Fruit fly (Drosophila melanogaster) whole organism, prepupa: Measurements from ENCODE around the gene Yp3.

Experiments used
- Blimp-1 ChIP-seq: fragments of 200-800 bp; sonication (Bioruptor generic); optimal IDR thresholded peaks from 3 replicates; lab custom pipeline; 2017; ENCODE audit warnings: missing biosample characterization, missing genetic modification characterization, mild to moderate bottlenecking, moderate library complexity, missing genetic modification reagents
- CG10631 ChIP-seq: fragments of 200-800 bp; sonication (Bioruptor generic); optimal IDR thresholded peaks from 2 replicates; lab custom pipeline; 2016; ENCODE audit warnings: missing biosample characterization, missing genetic modification characterization
- CG11294 ChIP-seq: fragments of 200-800 bp; sonication (Bioruptor generic); IDR thresholded peaks from 2 replicates; pipeline ENCODE4 v1.3.6; 2022; ENCODE audit warnings: missing biosample characterization, missing genetic modification characterization
- CG11762 ChIP-seq: fragments of 200-800 bp; sonication (Bioruptor generic); optimal IDR thresholded peaks from 3 replicates; lab custom pipeline; 2016; ENCODE audit warnings: missing biosample characterization, missing genetic modification characterization; ENCODE audit not compliant: insufficient read depth
- CG11902 ChIP-seq: fragments of 200-800 bp; sonication (Bioruptor generic); optimal IDR thresholded peaks from 3 replicates; lab custom pipeline; 2016; ENCODE audit warnings: missing biosample characterization, missing genetic modification characterization
- CG15336 ChIP-seq: fragments of 200-800 bp; sonication (Bioruptor generic); IDR thresholded peaks from 2 replicates; pipeline ENCODE4 v1.3.6; 2022; ENCODE audit warnings: missing biosample characterization, missing genetic modification characterization
- CG16779 ChIP-seq: fragments of 200-800 bp; sonication (Bioruptor generic); optimal IDR thresholded peaks from 3 replicates; lab custom pipeline; 2017; ENCODE audit warnings: missing biosample characterization, mild to moderate bottlenecking, missing genetic modification characterization
- CG3032 ChIP-seq: fragments of 200-800 bp; optimal IDR thresholded peaks from 2 replicates; lab custom pipeline; 2019; ENCODE audit warnings: missing biosample characterization, mild to moderate bottlenecking, missing genetic modification characterization, moderate library complexity
- CG32006 ChIP-seq: fragments of 200-800 bp; sonication (Bioruptor generic); optimal IDR thresholded peaks from 3 replicates; lab custom pipeline; 2017; ENCODE audit warnings: missing biosample characterization, mild to moderate bottlenecking, missing genetic modification characterization
- CG34406 ChIP-seq: fragments of 200-800 bp; sonication (Bioruptor generic); optimal IDR thresholded peaks from 3 replicates; lab custom pipeline; 2016; ENCODE audit warnings: missing biosample characterization, missing genetic modification characterization
- CG3919 ChIP-seq: fragments of 200-800 bp; sonication (Bioruptor generic); optimal IDR thresholded peaks from 3 replicates; lab custom pipeline; 2016; ENCODE audit warnings: missing biosample characterization, missing genetic modification characterization
- CG4318 ChIP-seq: fragments of 200-800 bp; sonication (Bioruptor generic); optimal IDR thresholded peaks from 3 replicates; lab custom pipeline; 2017; ENCODE audit warnings: missing biosample characterization, mild to moderate bottlenecking, missing genetic modification characterization
- CG6276 ChIP-seq: fragments of 200-800 bp; sonication (Bioruptor generic); optimal IDR thresholded peaks from 2 replicates; lab custom pipeline; 2017; ENCODE audit warnings: missing biosample characterization, mild to moderate bottlenecking, missing genetic modification characterization
- CG6792 ChIP-seq: fragments of 200-800 bp; sonication (Bioruptor generic); optimal IDR thresholded peaks from 3 replicates; lab custom pipeline; 2016; ENCODE audit warnings: missing biosample characterization, missing genetic modification characterization
- CG6808 ChIP-seq: fragments of 200-800 bp; sonication (Bioruptor generic); optimal IDR thresholded peaks from 3 replicates; lab custom pipeline; 2017; ENCODE audit warnings: missing biosample characterization, missing genetic modification characterization, mild to moderate bottlenecking, moderate library complexity, missing genetic modification reagents
- CG6854 ChIP-seq: fragments of 200-800 bp; sonication (Bioruptor generic); optimal IDR thresholded peaks from 2 replicates; lab custom pipeline; 2017; ENCODE audit warnings: missing biosample characterization, mild to moderate bottlenecking, missing genetic modification characterization
- CG8119 ChIP-seq: fragments of 200-800 bp; sonication (Bioruptor generic); IDR thresholded peaks from 3 replicates; pipeline ENCODE4 v1.3.6; 2022; ENCODE audit warnings: missing biosample characterization, missing genetic modification characterization
- CG8319 ChIP-seq: fragments of 200-800 bp; sonication (Bioruptor generic); optimal IDR thresholded peaks from 3 replicates; lab custom pipeline; 2016; ENCODE audit warnings: missing biosample characterization, missing genetic modification characterization
- CG8632 ChIP-seq: fragments of 200-800 bp; sonication (Bioruptor generic); optimal IDR thresholded peaks from 3 replicates; lab custom pipeline; 2016; ENCODE audit warnings: missing biosample characterization, missing genetic modification characterization
- CG9139 ChIP-seq: fragments of 200-800 bp; sonication (Bioruptor generic); optimal IDR thresholded peaks from 3 replicates; lab custom pipeline; 2017; ENCODE audit warnings: missing biosample characterization, mild to moderate bottlenecking, missing genetic modification characterization
- Eip75B ChIP-seq: fragments of 200-800 bp; sonication (Bioruptor generic); optimal IDR thresholded peaks from 3 replicates; lab custom pipeline; 2016; ENCODE audit warnings: missing biosample characterization, missing genetic modification characterization
- Eip78C ChIP-seq: fragments of 200-800 bp; sonication (Bioruptor generic); peaks from one replicate; lab custom pipeline; 2016; ENCODE audit warnings: missing biosample characterization, missing genetic modification characterization
- Eip93F ChIP-seq: fragments of 200-800 bp; sonication (Bioruptor generic); optimal IDR thresholded peaks from 2 replicates; lab custom pipeline; 2016; ENCODE audit warnings: missing biosample characterization, mild to moderate bottlenecking, missing genetic modification characterization
- Ets21C ChIP-seq: fragments of 200-800 bp; sonication (Bioruptor generic); optimal IDR thresholded peaks from 3 replicates; lab custom pipeline; 2016; ENCODE audit warnings: missing biosample characterization, missing genetic modification characterization
- Ets96B ChIP-seq: fragments of 200-800 bp; optimal IDR thresholded peaks from 2 replicates; lab custom pipeline; 2019; ENCODE audit warnings: missing biosample characterization, mild to moderate bottlenecking, missing genetic modification characterization, moderate library complexity
- Hr39 ChIP-seq: fragments of 200-800 bp; sonication (Bioruptor generic); optimal IDR thresholded peaks from 2 replicates; lab custom pipeline; 2016; ENCODE audit warnings: missing biosample characterization, missing genetic modification characterization
- Hr4 ChIP-seq: fragments of 200-800 bp; sonication (Bioruptor generic); optimal IDR thresholded peaks from 3 replicates; lab custom pipeline; 2016; ENCODE audit warnings: missing biosample characterization, missing genetic modification characterization
- Lpt ChIP-seq: fragments of 200-800 bp; sonication (Bioruptor generic); optimal IDR thresholded peaks from 3 replicates; lab custom pipeline; 2016; ENCODE audit warnings: missing biosample characterization, missing genetic modification characterization
- Met ChIP-seq: fragments of 200-800 bp; sonication (Bioruptor generic); optimal IDR thresholded peaks from 3 replicates; lab custom pipeline; 2016; ENCODE audit warnings: missing biosample characterization, missing genetic modification characterization
- Smox ChIP-seq: fragments of 200-800 bp; sonication (Bioruptor generic); optimal IDR thresholded peaks from 3 replicates; lab custom pipeline; 2016; ENCODE audit warnings: missing biosample characterization, missing genetic modification characterization
- Sox102F ChIP-seq: fragments of 200-800 bp; sonication (Bioruptor generic); optimal IDR thresholded peaks from 2 replicates; lab custom pipeline; 2016; ENCODE audit warnings: missing biosample characterization, mild to moderate bottlenecking, missing genetic modification characterization
- Sox14 ChIP-seq: fragments of 200-800 bp; sonication (Bioruptor generic); optimal IDR thresholded peaks from 3 replicates; lab custom pipeline; 2016; ENCODE audit warnings: missing biosample characterization, missing genetic modification characterization
- Sox15 ChIP-seq: fragments of 200-800 bp; sonication (Bioruptor generic); optimal IDR thresholded peaks from 3 replicates; lab custom pipeline; 2016; ENCODE audit warnings: missing biosample characterization, missing genetic modification characterization
- achi ChIP-seq: fragments of 200-800 bp; sonication (Bioruptor generic); optimal IDR thresholded peaks from 3 replicates; lab custom pipeline; 2016; ENCODE audit warnings: missing biosample characterization, missing genetic modification characterization
- acj6 ChIP-seq: fragments of 200-800 bp; sonication (Bioruptor generic); optimal IDR thresholded peaks from 3 replicates; lab custom pipeline; 2016; ENCODE audit warnings: missing biosample characterization, missing genetic modification characterization
- cyc ChIP-seq: fragments of 200-800 bp; sonication (Bioruptor generic); optimal IDR thresholded peaks from 3 replicates; lab custom pipeline; 2016; ENCODE audit warnings: missing biosample characterization, missing genetic modification characterization
- dac ChIP-seq: fragments of 200-800 bp; sonication (Bioruptor generic); optimal IDR thresholded peaks from 2 replicates; lab custom pipeline; 2017; ENCODE audit warnings: missing biosample characterization, mild to moderate bottlenecking, missing genetic modification characterization
- dsx ChIP-seq: fragments of 200-800 bp; optimal IDR thresholded peaks from 3 replicates; lab custom pipeline; 2019; ENCODE audit warnings: missing biosample characterization, mild to moderate bottlenecking, missing genetic modification characterization, moderate library complexity; ENCODE audit not compliant: poor library complexity, severe bottlenecking
- eg ChIP-seq: fragments of 200-800 bp; sonication (Bioruptor generic); IDR thresholded peaks from 3 replicates; pipeline ENCODE4 v1.3.6; 2022; ENCODE audit warnings: missing biosample characterization, missing genetic modification characterization
- fd59A ChIP-seq: fragments of 200-800 bp; sonication (Bioruptor generic); optimal IDR thresholded peaks from 2 replicates; lab custom pipeline; 2017; ENCODE audit warnings: missing biosample characterization, mild to moderate bottlenecking, missing genetic modification characterization, missing genetic modification reagents
- fkh ChIP-seq: fragments of 200-800 bp; sonication (Bioruptor generic); optimal IDR thresholded peaks from 3 replicates; lab custom pipeline; 2017; ENCODE audit warnings: missing biosample characterization, mild to moderate bottlenecking, missing genetic modification characterization, moderate library complexity
- lz ChIP-seq: fragments of 200-800 bp; sonication (Bioruptor generic); optimal IDR thresholded peaks from 3 replicates; lab custom pipeline; 2016; ENCODE audit warnings: missing biosample characterization, missing genetic modification characterization
- net ChIP-seq: fragments of 200-800 bp; sonication (Bioruptor generic); optimal IDR thresholded peaks from 3 replicates; lab custom pipeline; 2016; ENCODE audit warnings: missing biosample characterization, missing genetic modification characterization
- pdm3 ChIP-seq: fragments of 200-800 bp; sonication (Bioruptor generic); optimal IDR thresholded peaks from 3 replicates; lab custom pipeline; 2016; ENCODE audit warnings: missing biosample characterization, missing genetic modification characterization
- salr ChIP-seq, 2 experiments: fragments of 200-800 bp; sonication (Bioruptor generic); optimal IDR thresholded peaks; 3 replicates each; lab custom pipeline; 2016 to 2018; ENCODE audit warnings: missing biosample characterization in 2 of 2, missing genetic modification characterization in 2 of 2, mild to moderate bottlenecking in 1 of 2
- spab ChIP-seq: fragments of 200-800 bp; sonication (Bioruptor generic); optimal IDR thresholded peaks from 2 replicates; lab custom pipeline; 2017; ENCODE audit warnings: missing biosample characterization, mild to moderate bottlenecking, missing genetic modification characterization, missing genetic modification reagents
- ss ChIP-seq, 2 experiments: fragments of 200-800 bp; sonication (Bioruptor generic); optimal IDR thresholded peaks; 2 replicates in 1 of 2; 3 replicates in 1 of 2; lab custom pipeline; 2017 to 2018; ENCODE audit warnings: mild to moderate bottlenecking in 2 of 2, missing biosample characterization in 2 of 2, missing genetic modification characterization in 2 of 2, moderate library complexity in 1 of 2
- svp ChIP-seq: fragments of 200-800 bp; sonication (Bioruptor generic); peaks from one replicate; lab custom pipeline; 2016; ENCODE audit warnings: missing biosample characterization, missing genetic modification characterization
- vri ChIP-seq: fragments of 200-800 bp; sonication (Bioruptor generic); optimal IDR thresholded peaks from 3 replicates; lab custom pipeline; 2016; ENCODE audit warnings: missing biosample characterization, mild to moderate bottlenecking, missing genetic modification characterization

Gene Yp3

DNA sequence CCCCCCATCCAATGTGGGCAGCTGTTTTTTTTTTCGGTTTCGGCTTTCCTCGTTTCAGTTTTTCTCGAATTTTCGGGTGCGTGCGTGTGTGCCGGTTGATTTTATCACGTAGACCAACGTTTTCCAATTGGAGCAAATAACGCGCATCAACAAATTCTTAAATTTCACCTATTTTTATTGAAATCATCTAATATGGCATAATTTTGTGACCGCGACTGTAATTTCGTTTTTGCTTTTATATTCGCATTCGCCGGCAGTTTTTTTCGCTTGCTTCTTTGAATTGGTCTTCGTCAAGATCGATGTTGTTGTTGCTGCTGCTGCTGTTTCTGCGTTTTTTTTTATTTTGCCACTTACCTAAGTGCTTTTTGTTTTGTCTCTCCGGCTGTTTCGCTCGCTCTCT, 4.9 kb upstream of the Yp3 start (continued):
- TF ChIP-seq ss (GFP tag; optimal IDR thresholded peaks at IDR 0.05; lab: Kevin White, UChicago) (peak in 1 of 2 experiments; percentile 25), Hr4 (GFP tag; lab: Kevin White, UChicago) (peak; percentile 26), CG3032 (no peak), dac (GFP tag; lab: Kevin White, UChicago) (no peak), CG6854 (no peak), CG6808 (GFP tag; lab: Kevin White, UChicago) (peak; percentile 59), Ets21C (GFP tag; lab: Kevin White, UChicago) (peak; percentile 13), Hr39 (peak; percentile 35), Eip93F (GFP tag; lab: Kevin White, UChicago) (no peak), Blimp-1 (GFP tag; lab: Kevin White, UChicago) (no peak), spab (GFP tag; lab: Kevin White, UChicago) (peak; percentile 7)

DNA sequence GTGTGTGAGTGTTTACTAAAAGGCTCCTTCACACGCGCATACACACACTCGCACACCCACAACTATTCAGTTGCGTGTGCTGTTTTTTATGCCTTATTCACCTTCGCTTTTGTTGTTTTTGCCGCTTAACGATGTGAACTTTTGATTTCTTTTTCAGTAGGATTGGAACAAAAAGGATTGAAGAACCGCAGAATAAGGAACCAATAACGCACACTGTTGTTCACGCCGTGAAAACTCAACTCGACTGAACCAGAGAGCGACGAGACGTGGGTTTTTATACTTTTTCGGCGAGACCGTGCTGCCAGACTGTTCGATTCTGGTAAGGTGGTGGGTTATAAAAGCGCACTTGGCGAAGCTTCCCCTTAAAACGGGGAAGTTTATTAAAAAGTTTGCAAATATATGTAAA, 4.2 kb upstream of the Yp3 start, which contains the start of gene Pdcd4:
Gene Pdcd4, minus strand, starts transcription at position 255 of the 406 bp plus-strand sequence.
- peak; percentile 36; the same call in 1 of the 2 replicates for TF ChIP-seq CG15336 (GFP tag; lab: Robert Waterston, UW)
- no peak for TF ChIP-seq CG8119
- TF ChIP-seq CG16779: peak; percentile 61
- TF ChIP-seq Lpt (GFP tag; lab: Kevin White, UChicago): no peak
- no peak for TF ChIP-seq Sox15
- TF ChIP-seq Sox102F (GFP tag; lab: Kevin White, UChicago): peak; percentile 29
- peak; percentile 2 for TF ChIP-seq vri (GFP tag; lab: Kevin White, UChicago)
- TF ChIP-seq CG9139 (GFP tag; lab: Kevin White, UChicago): peak; percentile 69
- peak; percentile 22 for TF ChIP-seq lz (GFP tag; lab: Kevin White, UChicago)
- peak in 1 of 2 experiments; percentile 44 for TF ChIP-seq salr (GFP tag; optimal IDR thresholded peaks at IDR 0.05; lab: Kevin White, UChicago)
- TF ChIP-seq Hr4 (GFP tag; lab: Kevin White, UChicago): no peak
- peak; percentile 7 for TF ChIP-seq spab (GFP tag; lab: Kevin White, UChicago)
- TF ChIP-seq CG3032: peak; percentile 52
- no peak for TF ChIP-seq CG10631
- no peak for TF ChIP-seq CG3919
- TF ChIP-seq Eip78C: peak; percentile 36
- no peak for TF ChIP-seq CG11762 (GFP tag; lab: Kevin White, UChicago)
- peak; percentile 7 for TF ChIP-seq CG34406 (GFP tag; lab: Kevin White, UChicago)
- TF ChIP-seq Smox (GFP tag; lab: Kevin White, UChicago): no peak
- peak; percentile 52 for TF ChIP-seq pdm3 (GFP tag; lab: Kevin White, UChicago)
- TF ChIP-seq CG8632 (GFP tag; lab: Kevin White, UChicago): no peak
- peak; percentile 14 for TF ChIP-seq CG6854
- TF ChIP-seq CG4318 (GFP tag; lab: Kevin White, UChicago): no peak
- no peak for TF ChIP-seq svp (GFP tag; lab: Kevin White, UChicago)
- TF ChIP-seq CG11902 (GFP tag; lab: Kevin White, UChicago): no peak
- peak; percentile 18 for TF ChIP-seq net (GFP tag; lab: Kevin White, UChicago)
- peak; percentile 12 for TF ChIP-seq cyc (GFP tag; lab: Kevin White, UChicago)
- peak; percentile 71 for TF ChIP-seq Ets96B
- TF ChIP-seq CG6808 (GFP tag; lab: Kevin White, UChicago): peak; percentile 54
- TF ChIP-seq Met: no peak
- TF ChIP-seq CG6792 (GFP tag; lab: Kevin White, UChicago): no peak
- TF ChIP-seq acj6 (GFP tag; lab: Kevin White, UChicago): no peak
- TF ChIP-seq eg (GFP tag; lab: Robert Waterston, UW): peak; percentile 75
- TF ChIP-seq fd59A: no peak
- TF ChIP-seq CG8319 (GFP tag; lab: Kevin White, UChicago): no peak
- TF ChIP-seq Ets21C (GFP tag; lab: Kevin White, UChicago): no peak
- TF ChIP-seq fkh (GFP tag; lab: Kevin White, UChicago): peak; percentile 15
- TF ChIP-seq Eip75B: peak; percentile 51
- TF ChIP-seq CG32006 (GFP tag; lab: Kevin White, UChicago): peak; percentile 32
- peak; percentile 76 for TF ChIP-seq dsx
- no peak for TF ChIP-seq achi
- TF ChIP-seq Sox14 (GFP tag; lab: Kevin White, UChicago): peak; percentile 50
- TF ChIP-seq Eip93F (GFP tag; lab: Kevin White, UChicago): no peak
- peak; percentile 16 for TF ChIP-seq CG6276 (GFP tag; lab: Kevin White, UChicago)
- TF ChIP-seq CG11294: no peak
